Worm (Caenorhabditis elegans) whole organism, early embryonic: Measurements from ENCODE around the gene ZK105.3.

Source experiments
- F13C5.2 ChIP-seq: sonication (generic microtip); optimal IDR thresholded peaks from 2 replicates; lab custom pipeline; 2017; ENCODE audit warnings: mild to moderate bottlenecking, missing genetic modification characterization, inconsistent platforms, missing compliant biosample characterization
- ama-1 ChIP-seq: fragments of 150-350 bp; optimal IDR thresholded peaks from 2 replicates; lab custom pipeline; 2014
- ceh-13 ChIP-seq: fragments of 200-800 bp; sonication (Bioruptor generic); optimal IDR thresholded peaks from 2 replicates; lab custom pipeline; 2018; ENCODE audit warnings: mild to moderate bottlenecking, missing genetic modification characterization, missing compliant biosample characterization
- ceh-36 ChIP-seq: sonication (generic microtip); optimal IDR thresholded peaks from 2 replicates; lab custom pipeline; 2016; ENCODE audit warnings: missing genetic modification characterization, inconsistent platforms, missing compliant biosample characterization
- flt-1 ChIP-seq: fragments of 200-800 bp; sonication (Bioruptor generic); IDR thresholded peaks from 2 replicates; pipeline ENCODE4 v1.3.6; 2022; ENCODE audit warnings: missing genetic modification characterization, missing compliant biosample characterization
- hmbx-1 ChIP-seq: sonication (generic microtip); optimal IDR thresholded peaks from 2 replicates; lab custom pipeline; 2016; ENCODE audit warnings: mild to moderate bottlenecking, missing genetic modification characterization, missing compliant biosample characterization
- hnd-1 ChIP-seq: sonication (generic microtip); optimal IDR thresholded peaks from 2 replicates; lab custom pipeline; 2016; ENCODE audit warnings: missing genetic modification characterization, missing compliant biosample characterization
- scrt-1 ChIP-seq: fragments of 200-800 bp; sonication (Bioruptor generic); IDR thresholded peaks from 2 replicates; pipeline ENCODE4 v1.3.6; 2022; ENCODE audit warnings: missing genetic modification characterization, missing compliant biosample characterization
- sea-1 ChIP-seq: fragments of 200-800 bp; sonication (Bioruptor generic); conservative IDR thresholded peaks from 2 replicates; pipeline ENCODE4 v1.3.6; 2022; ENCODE audit warnings: missing genetic modification characterization, missing compliant biosample characterization
- tbx-11 ChIP-seq: fragments of 200-800 bp; sonication (Bioruptor generic); IDR thresholded peaks from 2 replicates; pipeline ENCODE4 v1.3.6; 2022; ENCODE audit warnings: missing genetic modification characterization, missing compliant biosample characterization

DNA sequence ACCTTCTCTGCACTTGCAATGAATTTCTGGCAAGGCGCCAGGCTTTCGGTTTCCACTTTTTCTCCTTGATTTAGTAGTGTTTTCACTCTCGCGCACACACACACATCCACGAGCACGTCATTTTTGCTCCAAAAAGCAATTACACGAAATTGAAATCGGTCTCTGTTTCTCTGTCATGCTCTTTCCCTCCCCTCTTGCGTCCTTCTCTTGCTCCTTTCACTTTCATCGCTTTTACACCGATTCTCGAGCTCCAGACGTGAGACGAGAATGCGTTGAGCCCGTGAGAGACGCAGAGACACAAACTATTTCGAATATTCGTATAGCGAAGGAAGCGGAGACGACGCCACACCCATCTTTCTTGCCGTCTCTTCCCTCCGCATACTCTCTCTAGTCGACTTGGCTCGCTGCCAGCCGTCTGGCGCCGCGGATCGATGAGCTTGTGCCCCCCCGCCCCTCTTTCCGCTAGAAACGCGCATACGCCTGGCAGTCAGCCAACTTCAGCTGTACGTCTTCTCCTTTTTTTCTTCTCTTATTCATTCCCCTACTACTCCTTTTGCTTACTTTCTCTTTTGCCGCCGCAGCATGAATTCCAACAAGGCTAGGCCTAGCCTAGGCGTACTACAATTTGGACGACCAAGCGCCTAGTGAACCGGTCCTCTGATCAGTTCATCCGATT, 31.2 kb downstream of the ZK105.3 start:
- TF ChIP-seq ama-1 (lab: Kevin White, UChicago) (no peak), flt-1 (GFP tag; lab: Robert Waterston, UW) (no peak), sea-1 (no peak), ceh-13 (GFP tag; lab: Kevin White, UChicago) (no peak), hnd-1 (tag; lab: Kevin White, UChicago) (no peak), tbx-11 (GFP tag; lab: Robert Waterston, UW) (no peak), ceh-36 (tag; lab: Kevin White, UChicago) (no peak), hmbx-1 (tag; lab: Kevin White, UChicago) (no peak), F13C5.2 (tag; lab: Kevin White, UChicago) (no peak), scrt-1 (no peak)
